Worm (Caenorhabditis elegans) whole organism, L4 larva: ENCODE measurements around the gene pho-8.

ENCODE experiments used
- D1046.2 ChIP-seq: fragments of 200-800 bp; sonication (Bioruptor generic); IDR thresholded peaks from 2 replicates; pipeline ENCODE4 v1.3.6; 2022; ENCODE audit warnings: missing genetic modification characterization, missing compliant biosample characterization
- F26F4.8 ChIP-seq: fragments of 200-800 bp; sonication (Bioruptor generic); conservative IDR thresholded peaks from 2 replicates; pipeline ENCODE4 v1.3.6; 2022; ENCODE audit warnings: missing genetic modification characterization, missing compliant biosample characterization
- F44E2.7 ChIP-seq: fragments of 200-800 bp; sonication (Bioruptor generic); IDR thresholded peaks from 2 replicates; pipeline ENCODE4 v2.1.2; 2022; ENCODE audit warnings: missing genetic modification characterization, missing compliant biosample characterization
- Y48G9A.11 ChIP-seq: fragments of 200-800 bp; sonication (Bioruptor generic); IDR thresholded peaks from 2 replicates; pipeline ENCODE4 v1.3.6; 2022; ENCODE audit warnings: missing genetic modification reagents, missing genetic modification characterization, missing compliant biosample characterization
- Y75B8A.6 ChIP-seq: fragments of 200-800 bp; sonication (Bioruptor generic); IDR thresholded peaks from 2 replicates; pipeline ENCODE4 v1.3.6; 2022; ENCODE audit warnings: missing genetic modification reagents, missing genetic modification characterization, missing compliant biosample characterization
- aly-2 ChIP-seq: sonication (generic microtip); optimal IDR thresholded peaks from 2 replicates; lab custom pipeline; 2018; ENCODE audit warnings: missing biosample characterization, missing genetic modification characterization
- ama-1 ChIP-seq: fragments of 150-350 bp; optimal IDR thresholded peaks from 2 replicates; lab custom pipeline; 2014; ENCODE audit warnings: inconsistent platforms, mixed read lengths
- arid-1 ChIP-seq: fragments of 200-800 bp; sonication (Bioruptor generic); conservative IDR thresholded peaks from 2 replicates; pipeline ENCODE4 v1.3.6; 2022; ENCODE audit warnings: missing genetic modification reagents, missing genetic modification characterization, missing compliant biosample characterization
- ceh-20 ChIP-seq: fragments of 200-800 bp; sonication (Bioruptor generic); IDR thresholded peaks from 2 replicates; pipeline ENCODE4 v1.3.6; 2022; ENCODE audit warnings: missing genetic modification reagents, missing genetic modification characterization, missing compliant biosample characterization
- ceh-62 ChIP-seq: sonication (generic microtip); optimal IDR thresholded peaks from 2 replicates; lab custom pipeline; 2017; ENCODE audit warnings: missing biosample characterization, missing genetic modification characterization
- ceh-82 ChIP-seq: sonication (generic microtip); optimal IDR thresholded peaks from 2 replicates; lab custom pipeline; 2017; ENCODE audit warnings: missing biosample characterization, missing genetic modification characterization
- ces-1 ChIP-seq: fragments of 150-350 bp; sonication (generic microtip); optimal IDR thresholded peaks from 4 replicates; lab custom pipeline; 2014; ENCODE audit warnings: missing biosample characterization, missing genetic modification reagents, missing genetic modification characterization
- ctbp-1 ChIP-seq: fragments of 200-800 bp; sonication (Bioruptor generic); IDR thresholded peaks from 2 replicates; pipeline ENCODE4 v1.3.6; 2022; ENCODE audit warnings: missing genetic modification reagents, missing genetic modification characterization, missing compliant biosample characterization
- daf-12 ChIP-seq: fragments of 150-350 bp; optimal IDR thresholded peaks from 2 replicates; lab custom pipeline; 2014; ENCODE audit warnings: missing biosample characterization, missing genetic modification reagents, missing genetic modification characterization
- daf-16 ChIP-seq, 3 experiments: sonication (generic microtip); optimal IDR thresholded peaks; 2 replicates each; lab custom pipeline; 2016 to 2017; ENCODE audit warnings: missing genetic modification characterization in 3 of 3, missing genetic modification reagents in 3 of 3, mild to moderate bottlenecking in 2 of 3, missing compliant biosample characterization in 2 of 3, missing biosample characterization in 1 of 3, moderate library complexity in 1 of 3
- daf-19 ChIP-seq: fragments of 200-800 bp; sonication (Bioruptor generic); conservative IDR thresholded peaks from 2 replicates; pipeline ENCODE4 v1.3.6; 2022; ENCODE audit warnings: missing genetic modification characterization, missing compliant biosample characterization
- dmd-6 ChIP-seq: fragments of 200-800 bp; sonication (Bioruptor generic); IDR thresholded peaks from 2 replicates; pipeline ENCODE4 v1.3.6; 2022; ENCODE audit warnings: missing genetic modification reagents, missing genetic modification characterization, missing compliant biosample characterization
- dmd-8 ChIP-seq: fragments of 200-800 bp; sonication (Bioruptor generic); IDR thresholded peaks from 2 replicates; pipeline ENCODE4 v1.3.6; 2022; ENCODE audit warnings: missing genetic modification characterization, missing compliant biosample characterization
- dpl-1 ChIP-seq: fragments of 150-350 bp; optimal IDR thresholded peaks from 2 replicates; lab custom pipeline; 2014; ENCODE audit warnings: missing biosample characterization, missing genetic modification reagents, missing genetic modification characterization
- duxl-1 ChIP-seq: sonication (generic microtip); optimal IDR thresholded peaks from 2 replicates; lab custom pipeline; 2016; ENCODE audit warnings: mild to moderate bottlenecking, missing genetic modification characterization, moderate library complexity, missing compliant biosample characterization; ENCODE audit not compliant: poor library complexity
- hlh-30 ChIP-seq: sonication (generic microtip); optimal IDR thresholded peaks from 2 replicates; lab custom pipeline; 2017; ENCODE audit warnings: antibody characterized with exemption, mild to moderate bottlenecking, missing genetic modification characterization, missing compliant biosample characterization; ENCODE audit not compliant: insufficient read depth
- jun-1 ChIP-seq: fragments of 150-350 bp; optimal IDR thresholded peaks from 2 replicates; lab custom pipeline; 2014; ENCODE audit warnings: missing biosample characterization, missing genetic modification reagents, missing genetic modification characterization
- lin-1 ChIP-seq: fragments of 200-800 bp; sonication (Bioruptor generic); IDR thresholded peaks from 2 replicates; pipeline ENCODE4 v1.3.6; 2022; ENCODE audit warnings: missing genetic modification reagents, missing genetic modification characterization, missing compliant biosample characterization
- lin-13 ChIP-seq: fragments of 150-350 bp; optimal IDR thresholded peaks from 2 replicates; lab custom pipeline; 2014; ENCODE audit warnings: missing biosample characterization, missing genetic modification reagents, missing genetic modification characterization
- lin-15B ChIP-seq: fragments of 150-350 bp; sonication (generic microtip); optimal IDR thresholded peaks from 3 replicates; lab custom pipeline; 2014; ENCODE audit warnings: missing biosample characterization, missing genetic modification characterization
- lin-38 ChIP-seq: fragments of 200-800 bp; sonication (Bioruptor generic); IDR thresholded peaks from 2 replicates; pipeline ENCODE4 v1.3.6; 2022; ENCODE audit warnings: missing genetic modification reagents, missing genetic modification characterization, missing compliant biosample characterization
- lir-3 ChIP-seq: sonication (generic microtip); optimal IDR thresholded peaks from 2 replicates; lab custom pipeline; 2016; ENCODE audit warnings: mild to moderate bottlenecking, missing genetic modification characterization, missing compliant biosample characterization
- madf-9 ChIP-seq: fragments of 200-800 bp; sonication (Bioruptor generic); conservative IDR thresholded peaks from 2 replicates; pipeline ENCODE4 v1.3.6; 2022; ENCODE audit warnings: missing genetic modification reagents, missing genetic modification characterization, missing compliant biosample characterization
- mdt-29 ChIP-seq: fragments of 200-800 bp; sonication (Bioruptor generic); IDR thresholded peaks from 2 replicates; pipeline ENCODE4 v1.3.6; 2022; ENCODE audit warnings: missing genetic modification reagents, missing genetic modification characterization, missing compliant biosample characterization
- mxl-3 ChIP-seq: fragments of 200-800 bp; sonication (Bioruptor generic); optimal IDR thresholded peaks from 2 replicates; lab custom pipeline; 2018; ENCODE audit warnings: mild to moderate bottlenecking, missing genetic modification characterization, missing compliant biosample characterization
- nhr-11 ChIP-seq: fragments of 150-350 bp; optimal IDR thresholded peaks from 2 replicates; lab custom pipeline; 2014; ENCODE audit warnings: missing biosample characterization, missing genetic modification characterization
- nhr-111 ChIP-seq: fragments of 200-800 bp; sonication (Bioruptor generic); optimal IDR thresholded peaks from 2 replicates; lab custom pipeline; 2018; ENCODE audit warnings: mild to moderate bottlenecking, missing genetic modification characterization, missing compliant biosample characterization
- nhr-237 ChIP-seq: sonication (generic microtip); optimal IDR thresholded peaks from 2 replicates; lab custom pipeline; 2017; ENCODE audit warnings: missing biosample characterization, missing genetic modification characterization
- nhr-28 ChIP-seq: fragments of 150-350 bp; optimal IDR thresholded peaks from 2 replicates; lab custom pipeline; 2014; ENCODE audit warnings: missing biosample characterization, missing genetic modification characterization
- nhr-48 ChIP-seq: sonication (generic microtip); optimal IDR thresholded peaks from 2 replicates; lab custom pipeline; 2016; ENCODE audit warnings: mild to moderate bottlenecking, missing genetic modification characterization, missing compliant biosample characterization
- nhr-6 ChIP-seq: fragments of 150-350 bp; optimal IDR thresholded peaks from 2 replicates; lab custom pipeline; 2014; ENCODE audit warnings: missing biosample characterization, missing genetic modification characterization
- nhr-76 ChIP-seq: fragments of 150-350 bp; optimal IDR thresholded peaks from 2 replicates; lab custom pipeline; 2014; ENCODE audit warnings: missing biosample characterization, missing genetic modification characterization
- nhr-77 ChIP-seq: fragments of 150-350 bp; optimal IDR thresholded peaks from 2 replicates; lab custom pipeline; 2014; ENCODE audit warnings: missing biosample characterization, missing genetic modification characterization
- pha-4 ChIP-seq, 2 experiments: fragments of 150-350 bp in 1 of 2; fragments of 200-800 bp in 1 of 2; sonication (Bioruptor generic) in 1 of 2; IDR thresholded peaks in 1 of 2; optimal IDR thresholded peaks in 1 of 2; 2 replicates each; pipeline versions ENCODE4 v1.3.6 to Lab custom; 2014 to 2022; ENCODE audit warnings: missing genetic modification characterization in 2 of 2, missing genetic modification reagents in 2 of 2, missing biosample characterization in 1 of 2, missing compliant biosample characterization in 1 of 2
- php-3 ChIP-seq: fragments of 200-800 bp; sonication (Bioruptor generic); IDR thresholded peaks from 2 replicates; pipeline ENCODE4 v1.3.6; 2022; ENCODE audit warnings: missing genetic modification reagents, missing genetic modification characterization, missing compliant biosample characterization
- rbr-2 ChIP-seq: sonication (generic microtip); optimal IDR thresholded peaks from 2 replicates; lab custom pipeline; 2016; ENCODE audit warnings: missing genotype, missing genetic modification characterization, missing compliant biosample characterization
- skn-1 ChIP-seq: fragments of 150-350 bp; optimal IDR thresholded peaks from 2 replicates; lab custom pipeline; 2014; ENCODE audit warnings: missing biosample characterization, missing genetic modification characterization
- snpc-1.2 ChIP-seq: fragments of 200-800 bp; sonication (Bioruptor generic); IDR thresholded peaks from 2 replicates; pipeline ENCODE4 v1.3.6; 2022; ENCODE audit warnings: missing genetic modification reagents, missing genetic modification characterization, missing compliant biosample characterization
- spr-1 ChIP-seq: sonication (generic microtip); optimal IDR thresholded peaks from 2 replicates; lab custom pipeline; 2016; ENCODE audit warnings: mild to moderate bottlenecking, missing genetic modification characterization, missing compliant biosample characterization
- spr-3 ChIP-seq: fragments of 200-800 bp; sonication (Bioruptor generic); optimal IDR thresholded peaks from 2 replicates; lab custom pipeline; 2018; ENCODE audit warnings: mild to moderate bottlenecking, missing genetic modification characterization, missing compliant biosample characterization
- tag-97 ChIP-seq: fragments of 200-800 bp; sonication (Bioruptor generic); IDR thresholded peaks from 2 replicates; pipeline ENCODE4 v1.3.6; 2022; ENCODE audit warnings: missing genetic modification characterization, missing compliant biosample characterization
- tra-1 ChIP-seq: fragments of 200-800 bp; sonication (Bioruptor generic); IDR thresholded peaks from 2 replicates; pipeline ENCODE4 v1.3.6; 2022; ENCODE audit warnings: missing genetic modification reagents, missing genetic modification characterization, missing compliant biosample characterization
- unc-39 ChIP-seq: sonication (generic microtip); optimal IDR thresholded peaks from 2 replicates; lab custom pipeline; 2017; ENCODE audit warnings: missing biosample characterization, missing genetic modification characterization
- unc-62 ChIP-seq, 3 experiments: fragments of 150-350 bp in 1 of 3; sonication (generic microtip); optimal IDR thresholded peaks in 2 of 3; peaks in 1 of 3; 1 replicate in 1 of 3; 2 replicates in 2 of 3; lab custom pipeline; 2014 to 2017; ENCODE audit warnings: missing biosample characterization in 3 of 3, missing genetic modification characterization in 3 of 3, missing genetic modification reagents in 3 of 3, missing genotype in 1 of 3
- zag-1 ChIP-seq: fragments of 150-350 bp; optimal IDR thresholded peaks from 2 replicates; lab custom pipeline; 2014; ENCODE audit warnings: missing biosample characterization, missing genetic modification characterization
- zfp-3 ChIP-seq: fragments of 200-800 bp; sonication (Bioruptor generic); conservative IDR thresholded peaks from 2 replicates; pipeline ENCODE4 v1.3.6; 2022; ENCODE audit warnings: missing genetic modification reagents, missing genetic modification characterization, missing compliant biosample characterization
- ztf-7 ChIP-seq: fragments of 150-350 bp; optimal IDR thresholded peaks from 2 replicates; lab custom pipeline; 2014; ENCODE audit warnings: missing biosample characterization, missing genetic modification characterization

The pho-8 gene

ce11 chrV:11844828-11845227 is 11.4 kb downstream of the pho-8 start (continued):
- no peak for TF ChIP-seq dmd-6 (GFP tag; lab: Robert Waterston, UW)
- no peak for TF ChIP-seq D1046.2 (GFP tag; lab: Robert Waterston, UW)
- TF ChIP-seq ceh-20 (GFP tag; lab: Robert Waterston, UW), result no peak
- TF ChIP-seq jun-1 (tag; lab: Kevin White, UChicago), result no peak
- TF ChIP-seq F26F4.8 (GFP tag; lab: Robert Waterston, UW), result no peak
- TF ChIP-seq pha-4 (GFP tag; IDR thresholded peaks at IDR 0.05; lab: Robert Waterston, UW), result no peak
- no peak for TF ChIP-seq pha-4 (tag; optimal IDR thresholded peaks at IDR 0.05; lab: Kevin White, UChicago)
- peak; percentile 14 for TF ChIP-seq duxl-1
- TF ChIP-seq mxl-3 (GFP tag; lab: Kevin White, UChicago), result peak; percentile 30
- no peak for TF ChIP-seq daf-16 (GFP tag; optimal IDR thresholded peaks at IDR 0.05; lab: Kevin White, UChicago)
- no peak for TF ChIP-seq daf-16 (tag; optimal IDR thresholded peaks at IDR 0.05; lab: Kevin White, UChicago)
- TF ChIP-seq nhr-11 (tag; lab: Kevin White, UChicago), result no peak
- TF ChIP-seq skn-1 (tag; lab: Kevin White, UChicago), result no peak
- no peak for TF ChIP-seq lir-3 (tag; lab: Kevin White, UChicago)
- no peak for TF ChIP-seq ceh-62 (tag; lab: Kevin White, UChicago)
- TF ChIP-seq zag-1 (tag; lab: Kevin White, UChicago), result no peak
- TF ChIP-seq nhr-111 (GFP tag; lab: Kevin White, UChicago), result no peak
- TF ChIP-seq lin-1 (GFP tag; lab: Robert Waterston, UW), result no peak
- no peak for TF ChIP-seq nhr-48 (tag; lab: Kevin White, UChicago)
- no peak for TF ChIP-seq nhr-237 (tag; lab: Kevin White, UChicago)
- no peak for TF ChIP-seq unc-39 (tag; lab: Kevin White, UChicago)
- no peak for TF ChIP-seq nhr-28 (tag; lab: Kevin White, UChicago)
- TF ChIP-seq snpc-1.2, result no peak
- no peak for TF ChIP-seq zfp-3 (GFP tag; lab: Robert Waterston, UW)
- TF ChIP-seq tag-97 (GFP tag; lab: Robert Waterston, UW), result no peak
- no peak for TF ChIP-seq ceh-82
- peak; percentile 23 for TF ChIP-seq hlh-30 (tag; lab: Kevin White, UChicago)
- TF ChIP-seq ztf-7 (tag; lab: Kevin White, UChicago), result no peak
- TF ChIP-seq tra-1 (GFP tag; lab: Robert Waterston, UW), result no peak
- TF ChIP-seq ctbp-1, result peak; percentile 55; the same call in 1 of the 2 replicates
- no peak for TF ChIP-seq daf-19 (GFP tag; lab: Robert Waterston, UW)
- no peak for TF ChIP-seq Y75B8A.6 (GFP tag; lab: Robert Waterston, UW)
- TF ChIP-seq nhr-77 (tag; lab: Kevin White, UChicago), result no peak
- no peak for TF ChIP-seq daf-12
- no peak for TF ChIP-seq F44E2.7 (GFP tag; lab: Robert Waterston, UW)
- TF ChIP-seq dpl-1 (GFP tag; lab: Kevin White, UChicago), result no peak
- TF ChIP-seq php-3 (GFP tag; lab: Robert Waterston, UW), result no peak
- TF ChIP-seq arid-1 (GFP tag; lab: Robert Waterston, UW), result no peak
- no peak for TF ChIP-seq spr-1 (tag; lab: Kevin White, UChicago)
- no peak for TF ChIP-seq ama-1 (lab: Kevin White, UChicago)
- no peak for TF ChIP-seq nhr-76 (tag; lab: Kevin White, UChicago)
- peak; percentile 23 for TF ChIP-seq rbr-2 (tag; lab: Kevin White, UChicago)
- TF ChIP-seq lin-38 (GFP tag; lab: Robert Waterston, UW), result no peak
- no peak for TF ChIP-seq spr-3
- no peak for TF ChIP-seq mdt-29 (GFP tag; lab: Robert Waterston, UW)
- peak in 1 of 2 experiments; percentile 89 for TF ChIP-seq unc-62 (GFP tag; optimal IDR thresholded peaks at IDR 0.05 in 1 of 2; lab: Kevin White, UChicago)
- TF ChIP-seq unc-62 (tag; optimal IDR thresholded peaks at IDR 0.05; lab: Kevin White, UChicago), result no peak
- TF ChIP-seq lin-13 (GFP tag; lab: Kevin White, UChicago), result no peak
- TF ChIP-seq dmd-8, result no peak
- no peak for TF ChIP-seq ces-1 (GFP tag; lab: Kevin White, UChicago)
- no peak for TF ChIP-seq madf-9 (GFP tag; lab: Robert Waterston, UW)
- TF ChIP-seq Y48G9A.11 (GFP tag; lab: Robert Waterston, UW), result no peak
- no peak for TF ChIP-seq lin-15B (tag; lab: Kevin White, UChicago)
- no peak for TF ChIP-seq aly-2 (tag; lab: Kevin White, UChicago)
- peak; percentile 89 for TF ChIP-seq nhr-6
